Worm (Caenorhabditis elegans): ENCODE results near the gene fbxb-44.

DNA sequence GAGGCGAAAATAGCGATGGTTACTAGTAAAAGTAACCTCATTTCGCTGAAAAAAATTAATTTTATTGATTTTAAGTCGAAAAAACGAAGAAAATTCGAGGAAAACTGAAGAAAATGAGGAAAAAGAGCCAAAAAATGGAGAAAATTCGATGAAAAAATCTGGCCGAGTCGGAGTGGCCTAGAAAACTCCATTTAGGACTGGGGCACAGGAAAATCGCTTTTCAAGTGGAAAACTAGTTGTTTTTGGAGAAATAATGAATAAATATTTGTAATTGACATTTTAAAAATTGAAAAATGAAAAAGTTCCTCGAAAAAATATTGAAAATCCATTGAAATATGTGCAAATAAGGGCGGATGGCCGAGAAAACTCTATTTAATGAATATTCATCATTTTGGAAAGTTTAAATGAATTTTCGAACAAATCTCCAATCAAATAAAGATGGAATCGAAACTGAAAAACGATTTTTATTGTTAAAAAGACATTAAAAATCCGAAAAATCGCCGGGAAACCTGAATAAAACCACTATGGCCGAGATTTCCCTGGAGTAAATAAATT is 38.3 kb upstream of the fbxb-44 start, which contains the start of gene emc-1:
- TF ChIP-seq snpc-4 (tag; optimal IDR thresholded peaks at IDR 0.05) (no peak), lin-39 (tag; optimal IDR thresholded peaks at IDR 0.05) (no peak), ztf-11 (tag; optimal IDR thresholded peaks at IDR 0.05) (no peak), skn-1 (tag; optimal IDR thresholded peaks at IDR 0.05) (no peak), mep-1 (tag; optimal IDR thresholded peaks at IDR 0.05) (no peak), lsy-2 (tag; optimal IDR thresholded peaks at IDR 0.05) (no peak), unc-62 (GFP tag; optimal IDR thresholded peaks at IDR 0.05 in 1 of 2) (no peak), unc-62 (tag; optimal IDR thresholded peaks at IDR 0.05) (no peak), dve-1 (tag; optimal IDR thresholded peaks at IDR 0.05; ENCODE audit: insufficient read depth) (no peak)
